Fruit fly (Drosophila melanogaster): Measurements from ENCODE around the gene Mettl3.

Gene Mettl3

DNA sequence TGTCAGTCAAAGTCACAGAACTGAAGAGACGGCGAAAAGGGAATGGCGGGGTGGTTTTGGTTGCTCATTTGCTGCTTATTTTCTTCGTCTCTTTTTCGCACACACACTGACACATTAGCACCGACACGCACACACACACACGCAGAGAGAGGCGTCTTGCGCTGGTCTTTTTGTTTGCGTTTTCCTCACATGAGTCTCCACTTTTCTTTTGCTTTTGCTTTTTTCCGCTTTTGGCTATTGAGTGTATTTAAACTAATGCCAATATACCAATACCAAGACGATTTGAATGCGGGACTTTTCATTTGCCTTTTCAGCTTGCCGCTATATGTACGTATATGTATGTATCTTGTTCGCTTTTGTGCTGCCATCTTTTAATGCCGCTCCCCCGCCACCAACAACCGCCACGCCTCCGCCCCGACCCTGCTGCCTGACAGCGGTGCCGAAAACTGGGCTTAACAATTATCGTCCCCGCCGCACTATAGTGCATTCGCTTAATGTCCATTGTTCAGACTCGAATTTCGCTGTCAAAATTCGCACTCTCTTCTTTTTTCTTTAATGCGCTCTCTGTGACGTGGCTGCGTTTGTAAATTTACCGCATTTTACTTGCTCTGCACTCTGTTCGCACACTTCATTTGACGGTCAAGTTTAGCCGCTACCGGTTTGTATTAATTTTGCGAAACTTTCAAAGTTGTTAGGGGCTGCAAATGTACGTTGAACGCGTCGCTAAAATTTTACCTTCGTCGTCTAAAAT, 15.4 kb downstream of the Mettl3 start, which contains the start of gene CG5986 (continued):
- TF ChIP-seq CG17328 (GFP tag; IDR thresholded peaks at IDR 0.05) (no peak), CG18011 (GFP tag; optimal IDR thresholded peaks at IDR 0.05) (no peak), CG14441 (GFP tag; IDR thresholded peaks at IDR 0.05) (no peak), CG6683 (GFP tag; optimal IDR thresholded peaks at IDR 0.05) (no peak), Usf (GFP tag; optimal IDR thresholded peaks at IDR 0.05) (no peak), CG7928 (GFP tag; optimal IDR thresholded peaks at IDR 0.05) (no peak), CG4854 (GFP tag; optimal IDR thresholded peaks at IDR 0.05) (no peak), rib (GFP tag; IDR thresholded peaks at IDR 0.05) (peak; percentile 62; the same call in 1 of the 2 replicates), otp (GFP tag; IDR thresholded peaks at IDR 0.05) (no peak), CG4424 (GFP tag; optimal IDR thresholded peaks at IDR 0.05) (no peak), CG18476 (GFP tag; optimal IDR thresholded peaks at IDR 0.05) (no peak), hth (optimal IDR thresholded peaks at IDR 0.05) (no peak), cg (GFP tag; optimal IDR thresholded peaks at IDR 0.05) (peak; percentile 93), CG7372 (GFP tag; IDR thresholded peaks at IDR 0.05) (no peak), CG10431 (GFP tag; optimal IDR thresholded peaks at IDR 0.05) (peak; percentile 44), pnt (GFP tag; optimal IDR thresholded peaks at IDR 0.05) (no peak), CG3995 (GFP tag; optimal IDR thresholded peaks at IDR 0.05) (no peak)

DNA sequence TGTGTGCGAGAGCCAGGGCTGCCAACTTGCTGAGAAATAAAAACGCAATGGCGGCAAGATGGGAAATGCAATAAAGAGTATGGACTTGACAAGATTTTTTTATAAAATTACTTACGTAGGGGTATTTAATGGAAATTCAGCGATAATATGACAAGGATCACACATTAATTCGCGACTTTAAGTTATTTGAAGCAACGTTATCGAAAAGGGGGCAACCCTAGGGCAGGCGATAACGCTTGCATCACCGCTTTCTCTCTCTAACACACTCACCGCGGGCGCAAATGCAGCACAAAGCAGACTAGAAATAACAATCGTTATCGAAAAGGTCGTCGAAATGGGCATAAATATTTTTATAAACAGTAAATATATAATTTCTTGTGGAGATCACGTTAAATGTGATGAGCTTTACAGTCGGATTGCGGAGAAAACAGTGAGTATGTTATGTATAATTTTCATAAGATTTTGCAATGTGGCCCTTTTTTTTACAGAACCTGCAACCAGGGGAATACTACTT, 16.1 kb downstream of the Mettl3 start, which contains the start of gene Rox8:
TSS of gene Rox8 (minus strand) at position 268 of the 514 bp plus-strand sequence.
- no peak for TF ChIP-seq CG6689 (GFP tag; IDR thresholded peaks at IDR 0.05)
- no peak for TF ChIP-seq Dad (GFP tag; optimal IDR thresholded peaks at IDR 0.05)
- peak; percentile 7 for TF ChIP-seq CG3281 (GFP tag; optimal IDR thresholded peaks at IDR 0.05)
- peak; percentile 13 for TF ChIP-seq gcm (GFP tag; optimal IDR thresholded peaks at IDR 0.05)
- TF ChIP-seq CG13624 (GFP tag; optimal IDR thresholded peaks at IDR 0.05) = peak; percentile 63
- TF ChIP-seq GATAe (GFP tag; conservative IDR thresholded peaks at IDR 0.05) = 0 out of 2 replicates have a peak, but pooled peaks have one; percentile 9
- TF ChIP-seq caup (GFP tag; optimal IDR thresholded peaks at IDR 0.05; ENCODE audit: severe bottlenecking) = peak; percentile 25
- peak; percentile 55 for TF ChIP-seq grau (tag; optimal IDR thresholded peaks at IDR 0.05)
- TF ChIP-seq kay (GFP tag; optimal IDR thresholded peaks at IDR 0.05) = peak; percentile 26
- peak; percentile 75 for TF ChIP-seq nerfin-2 (GFP tag; IDR thresholded peaks at IDR 0.05; ENCODE audit: partially characterized antibody)
- peak in 1 of 2 experiments; percentile 64 for TF ChIP-seq Hr78 (GFP tag; optimal IDR thresholded peaks at IDR 0.05)
- peak; percentile 88 for TF ChIP-seq CG17186 (GFP tag; optimal IDR thresholded peaks at IDR 0.05)
- TF ChIP-seq YL-1 (GFP tag; optimal IDR thresholded peaks at IDR 0.05) = peak; percentile 50
- TF ChIP-seq CG8765 (GFP tag; IDR thresholded peaks at IDR 0.05) = no peak
- TF ChIP-seq CG12155 (GFP tag; optimal IDR thresholded peaks at IDR 0.05) = peak; percentile 59
- peak; percentile 8; the same call in 1 of the 2 replicates for TF ChIP-seq Xrp1 (GFP tag; IDR thresholded peaks at IDR 0.05)
- peak; percentile 49 for TF ChIP-seq BEAF-32 (GFP tag; optimal IDR thresholded peaks at IDR 0.05)
- TF ChIP-seq chinmo (GFP tag; IDR thresholded peaks at IDR 0.05; ENCODE audit: partially characterized antibody) = peak; percentile 99
- peak; percentile 31 for TF ChIP-seq odd (GFP tag; optimal IDR thresholded peaks at IDR 0.05)
- peak; percentile 46 for TF ChIP-seq CG9437 (GFP tag; optimal IDR thresholded peaks at IDR 0.05)
- TF ChIP-seq Dp (GFP tag; optimal IDR thresholded peaks at IDR 0.05) = peak; percentile 38
- TF ChIP-seq CG18476 (GFP tag; optimal IDR thresholded peaks at IDR 0.05) = peak; percentile 33
- peak; percentile 43 for TF ChIP-seq ewg (GFP tag; optimal IDR thresholded peaks at IDR 0.05)
- TF ChIP-seq CG12769 (tag; optimal IDR thresholded peaks at IDR 0.05) = peak; percentile 20
- peak; percentile 1 for TF ChIP-seq Dip3 (GFP tag; optimal IDR thresholded peaks at IDR 0.05)
- TF ChIP-seq CG8924 (tag; optimal IDR thresholded peaks at IDR 0.05) = peak; percentile 56
- peak; percentile 70 for TF ChIP-seq Ets97D (GFP tag; optimal IDR thresholded peaks at IDR 0.05)
- TF ChIP-seq Vsx1 (GFP tag; optimal IDR thresholded peaks at IDR 0.05) = peak; percentile 80
- TF ChIP-seq CG7928 (GFP tag; optimal IDR thresholded peaks at IDR 0.05) = peak; percentile 89
- TF ChIP-seq tin (GFP tag; optimal IDR thresholded peaks at IDR 0.05) = peak; percentile 37
- peak; percentile 39 for TF ChIP-seq PHDP (tag; optimal IDR thresholded peaks at IDR 0.05)
- peak; percentile 52 for TF ChIP-seq CG2678 (tag; optimal IDR thresholded peaks at IDR 0.05)

Measured in whole organism, embryonic.